Worm (Caenorhabditis elegans) whole organism, early embryonic: ENCODE results near the gene best-13.
"Not testable (repeated sequence)": the region's sequence is repeated elsewhere in the genome, so short reads cannot be mapped to it uniquely, and the experiment has no call there.

Experiments used
- B0310.2 ChIP-seq: sonication (generic microtip); optimal IDR thresholded peaks from 2 replicates; lab custom pipeline; 2016; ENCODE audit warnings: mild to moderate bottlenecking, missing genetic modification characterization, missing compliant biosample characterization
- F13C5.2 ChIP-seq: sonication (generic microtip); optimal IDR thresholded peaks from 2 replicates; lab custom pipeline; 2017; ENCODE audit warnings: mild to moderate bottlenecking, missing genetic modification characterization, inconsistent platforms, missing compliant biosample characterization
- aly-1 ChIP-seq: sonication (generic microtip); optimal IDR thresholded peaks from 2 replicates; lab custom pipeline; 2016; ENCODE audit warnings: missing genetic modification characterization, missing compliant biosample characterization
- ama-1 ChIP-seq: fragments of 150-350 bp; optimal IDR thresholded peaks from 2 replicates; lab custom pipeline; 2014
- ceh-13 ChIP-seq: fragments of 200-800 bp; sonication (Bioruptor generic); optimal IDR thresholded peaks from 2 replicates; lab custom pipeline; 2018; ENCODE audit warnings: mild to moderate bottlenecking, missing genetic modification characterization, missing compliant biosample characterization
- ceh-36 ChIP-seq: sonication (generic microtip); optimal IDR thresholded peaks from 2 replicates; lab custom pipeline; 2016; ENCODE audit warnings: missing genetic modification characterization, inconsistent platforms, missing compliant biosample characterization
- ets-7 ChIP-seq: sonication (generic microtip); optimal IDR thresholded peaks from 2 replicates; lab custom pipeline; 2016; ENCODE audit warnings: missing genotype, missing genetic modification characterization, missing compliant biosample characterization
- flt-1 ChIP-seq: fragments of 200-800 bp; sonication (Bioruptor generic); IDR thresholded peaks from 2 replicates; pipeline ENCODE4 v1.3.6; 2022; ENCODE audit warnings: missing genetic modification characterization, missing compliant biosample characterization
- hmbx-1 ChIP-seq: sonication (generic microtip); optimal IDR thresholded peaks from 2 replicates; lab custom pipeline; 2016; ENCODE audit warnings: mild to moderate bottlenecking, missing genetic modification characterization, missing compliant biosample characterization
- hmg-4 ChIP-seq: fragments of 200-800 bp; sonication (Bioruptor generic); optimal IDR thresholded peaks from 2 replicates; lab custom pipeline; 2018; ENCODE audit warnings: mild to moderate bottlenecking, missing genetic modification characterization, missing compliant biosample characterization
- hnd-1 ChIP-seq: sonication (generic microtip); optimal IDR thresholded peaks from 2 replicates; lab custom pipeline; 2016; ENCODE audit warnings: missing genetic modification characterization, missing compliant biosample characterization
- pes-1 ChIP-seq: fragments of 200-800 bp; sonication (Bioruptor generic); IDR thresholded peaks from 2 replicates; pipeline ENCODE4 v1.3.6; 2022; ENCODE audit warnings: missing genetic modification reagents, missing genetic modification characterization, missing compliant biosample characterization
- scrt-1 ChIP-seq: fragments of 200-800 bp; sonication (Bioruptor generic); IDR thresholded peaks from 2 replicates; pipeline ENCODE4 v1.3.6; 2022; ENCODE audit warnings: missing genetic modification characterization, missing compliant biosample characterization
- sea-1 ChIP-seq: fragments of 200-800 bp; sonication (Bioruptor generic); conservative IDR thresholded peaks from 2 replicates; pipeline ENCODE4 v1.3.6; 2022; ENCODE audit warnings: missing genetic modification characterization, missing compliant biosample characterization
- tbx-11 ChIP-seq: fragments of 200-800 bp; sonication (Bioruptor generic); IDR thresholded peaks from 2 replicates; pipeline ENCODE4 v1.3.6; 2022; ENCODE audit warnings: missing genetic modification characterization, missing compliant biosample characterization
- tbx-37 ChIP-seq: fragments of 200-800 bp; sonication (Bioruptor generic); conservative IDR thresholded peaks from 2 replicates; pipeline ENCODE4 v1.3.6; 2022; ENCODE audit warnings: missing genetic modification reagents, missing genetic modification characterization, missing compliant biosample characterization
- tra-4 ChIP-seq: sonication (generic microtip); optimal IDR thresholded peaks from 2 replicates; lab custom pipeline; 2017; ENCODE audit warnings: missing genetic modification characterization, missing compliant biosample characterization

The best-13 gene

DNA sequence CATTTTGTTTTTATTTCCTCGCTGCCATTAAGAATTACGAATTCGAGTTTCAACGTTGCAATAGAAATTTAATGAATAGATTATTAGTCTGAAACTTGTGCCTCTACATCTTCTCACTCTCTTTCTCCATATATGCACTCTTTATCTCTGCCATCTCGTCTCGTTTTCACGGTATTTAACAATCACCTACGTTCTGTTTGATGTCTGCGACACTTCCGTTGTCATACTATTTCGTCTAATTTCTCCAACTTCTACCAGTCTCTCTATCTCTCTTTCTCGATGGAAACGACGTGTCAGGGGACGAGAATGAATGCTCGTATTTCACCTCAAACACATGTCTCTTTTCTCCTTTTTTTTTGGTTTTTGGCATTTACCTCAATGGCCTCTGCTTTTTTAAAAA is 29.9 kb upstream of the best-13 start:
- TF ChIP-seq tbx-11 (GFP tag; lab: Robert Waterston, UW) (no peak), tra-4 (tag; lab: Kevin White, UChicago) (no peak), sea-1 (GFP tag; lab: Robert Waterston, UW) (no peak), hmbx-1 (tag; lab: Kevin White, UChicago) (no peak), aly-1 (tag; lab: Kevin White, UChicago) (no peak), ama-1 (lab: Kevin White, UChicago) (no peak), tbx-37 (GFP tag; lab: Robert Waterston, UW) (no peak), ceh-13 (GFP tag; lab: Kevin White, UChicago) (no peak), hnd-1 (tag; lab: Kevin White, UChicago) (no peak), hmg-4 (no peak), ets-7 (no peak), pes-1 (no peak), B0310.2 (tag; lab: Kevin White, UChicago) (no peak), ceh-36 (tag; lab: Kevin White, UChicago) (no peak), scrt-1 (GFP tag; lab: Robert Waterston, UW) (no peak), flt-1 (GFP tag; lab: Robert Waterston, UW) (no peak), F13C5.2 (tag; lab: Kevin White, UChicago) (no peak)

ce11 chrIV:9875646-9876045 is 28.1 kb upstream of the best-13 start:
- TF ChIP-seq ceh-13 (GFP tag; lab: Kevin White, UChicago) (no peak), tra-4 (tag; lab: Kevin White, UChicago) (no peak), B0310.2 (tag; lab: Kevin White, UChicago) (no peak), pes-1 (no peak), F13C5.2 (tag; lab: Kevin White, UChicago) (no peak), sea-1 (GFP tag; lab: Robert Waterston, UW) (no peak), ama-1 (lab: Kevin White, UChicago) (no peak), aly-1 (tag; lab: Kevin White, UChicago) (no peak), scrt-1 (GFP tag; lab: Robert Waterston, UW) (no peak), hmbx-1 (tag; lab: Kevin White, UChicago) (no peak), ets-7 (no peak), hmg-4 (no peak), hnd-1 (tag; lab: Kevin White, UChicago) (no peak)

ce11 chrIV:9878893-9879379 is 24.8 kb upstream of the best-13 start, which contains the start of gene nhr-4:
Gene nhr-4, plus strand, starts transcription at chrIV:9879329.
- TF ChIP-seq hmg-4 = no peak
- no peak for TF ChIP-seq sea-1 (GFP tag; lab: Robert Waterston, UW)
- TF ChIP-seq ceh-13 (GFP tag; lab: Kevin White, UChicago) = no peak
- TF ChIP-seq tbx-37 (GFP tag; lab: Robert Waterston, UW) = no peak
- TF ChIP-seq ama-1 (lab: Kevin White, UChicago) = no peak
- TF ChIP-seq tbx-11 (GFP tag; lab: Robert Waterston, UW) = no peak
- no peak for TF ChIP-seq hmbx-1 (tag; lab: Kevin White, UChicago)
- no peak for TF ChIP-seq tra-4 (tag; lab: Kevin White, UChicago)
- TF ChIP-seq ets-7 = no peak
- no peak for TF ChIP-seq ceh-36 (tag; lab: Kevin White, UChicago)
- no peak for TF ChIP-seq F13C5.2 (tag; lab: Kevin White, UChicago)

DNA sequence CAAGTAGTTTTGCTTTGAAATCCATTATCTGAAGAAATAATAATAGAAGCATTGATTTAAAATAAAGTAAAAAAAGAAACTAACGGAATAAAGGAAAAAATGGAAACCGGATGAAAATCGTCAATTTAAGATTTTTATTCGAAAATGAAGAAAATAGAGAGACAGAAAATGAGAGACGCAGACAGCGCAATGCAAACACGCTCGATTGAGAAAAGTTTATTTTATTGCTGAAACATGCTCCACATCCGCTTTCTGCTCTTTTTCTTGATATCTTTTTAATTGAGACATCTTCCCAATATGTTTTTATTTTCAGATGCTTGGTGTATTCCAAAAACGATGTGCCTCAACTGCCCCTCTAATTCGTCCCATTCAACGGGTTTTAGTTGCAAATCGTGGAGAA is 19.5 kb upstream of the best-13 start, which contains the start of the genes prp-18 and mccc-1:
Gene prp-18 (minus strand): TSS at position 127 of the 400 bp plus-strand sequence.
Gene mccc-1 (plus strand): TSS at position 314 of the 400 bp plus-strand sequence.
- TF ChIP-seq F13C5.2 (tag; lab: Kevin White, UChicago) (no peak), tra-4 (tag; lab: Kevin White, UChicago) (no peak), hnd-1 (tag; lab: Kevin White, UChicago) (no peak), sea-1 (GFP tag; lab: Robert Waterston, UW) (no peak), aly-1 (tag; lab: Kevin White, UChicago) (no peak)

ce11 chrIV:9889857-9890256 is 13.9 kb upstream of the best-13 start, which contains the start of gene ttbk-3:
Gene ttbk-3, minus strand, starts transcription at chrIV:9889957.
- TF ChIP-seq tbx-11 (GFP tag; lab: Robert Waterston, UW) (no peak), F13C5.2 (tag; lab: Kevin White, UChicago) (no peak)

DNA sequence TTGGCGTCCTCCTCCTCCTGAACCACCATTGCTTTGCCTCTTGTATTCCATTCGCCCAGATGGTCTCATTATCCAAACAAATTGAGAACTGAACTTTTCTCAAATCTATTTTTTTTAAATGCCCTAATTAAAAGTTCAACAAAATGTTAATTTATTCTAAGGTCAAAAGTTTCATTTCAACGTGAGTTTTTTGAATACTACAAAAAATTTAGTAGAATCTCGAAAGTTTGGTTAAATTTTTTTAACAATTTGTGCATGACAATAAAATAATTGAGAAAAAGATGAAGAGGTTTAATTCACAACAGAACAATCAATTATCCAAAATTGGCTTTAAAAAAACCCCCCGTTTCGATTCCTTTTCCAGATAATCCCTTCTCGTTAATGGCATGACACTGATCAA is 11.8 kb upstream of the best-13 start, which contains the start of gene F32B6.4:
Gene F32B6.4 (minus strand): TSS at position 101 of the 400 bp plus-strand sequence.
- no peak for TF ChIP-seq pes-1
- TF ChIP-seq sea-1 (GFP tag; lab: Robert Waterston, UW) = no peak
- no peak for TF ChIP-seq ceh-13 (GFP tag; lab: Kevin White, UChicago)
- TF ChIP-seq ama-1 (lab: Kevin White, UChicago) = no peak
- no peak for TF ChIP-seq hmg-4
- TF ChIP-seq flt-1 (GFP tag; lab: Robert Waterston, UW) = no peak
- no peak for TF ChIP-seq hmbx-1 (tag; lab: Kevin White, UChicago)
- no peak for TF ChIP-seq ceh-36 (tag; lab: Kevin White, UChicago)
- TF ChIP-seq tra-4 (tag; lab: Kevin White, UChicago) = no peak
- TF ChIP-seq scrt-1 (GFP tag; lab: Robert Waterston, UW) = no peak
- no peak for TF ChIP-seq F13C5.2 (tag; lab: Kevin White, UChicago)
- no peak for TF ChIP-seq aly-1 (tag; lab: Kevin White, UChicago)
- no peak for TF ChIP-seq B0310.2 (tag; lab: Kevin White, UChicago)
- TF ChIP-seq hnd-1 (tag; lab: Kevin White, UChicago) = no peak

- not testable (repeated sequence) for TF ChIP-seq pes-1; tbx-11 (GFP tag; lab: Robert Waterston, UW); scrt-1 (GFP tag; lab: Robert Waterston, UW)
Measured at ce11 chrIV:9893649-9894048, 10.1 kb upstream of the best-13 start, which contains the start of gene sss-1. Gene sss-1, minus strand, starts transcription at chrIV:9893749.
